Worm (Caenorhabditis elegans) whole organism, late embryonic: Measurements from ENCODE around the gene pals-33.

Source experiments
- C38D4.7 ChIP-seq: fragments of 200-800 bp; sonication (Bioruptor generic); optimal IDR thresholded peaks from 2 replicates; lab custom pipeline; 2018; ENCODE audit warnings: mild to moderate bottlenecking, missing genetic modification characterization, moderate library complexity, missing compliant biosample characterization
- K09A11.1 ChIP-seq: sonication (generic microtip); optimal IDR thresholded peaks from 2 replicates; lab custom pipeline; 2017; ENCODE audit warnings: antibody characterized with exemption, mild to moderate bottlenecking, missing genetic modification characterization, missing compliant biosample characterization; ENCODE audit not compliant: insufficient read depth
- Y22D7AL.16 ChIP-seq: sonication (generic microtip); optimal IDR thresholded peaks from 2 replicates; lab custom pipeline; 2016; ENCODE audit warnings: missing genetic modification characterization, missing compliant biosample characterization
- ama-1 ChIP-seq: fragments of 150-350 bp; optimal IDR thresholded peaks from 2 replicates; lab custom pipeline; 2014
- ceh-30 ChIP-seq: fragments of 150-350 bp; optimal IDR thresholded peaks from 2 replicates; lab custom pipeline; 2014; ENCODE audit warnings: missing biosample characterization, missing genetic modification characterization
- ceh-48 ChIP-seq: sonication (generic microtip); optimal IDR thresholded peaks from 2 replicates; lab custom pipeline; 2016; ENCODE audit warnings: missing genetic modification characterization, inconsistent platforms, missing compliant biosample characterization
- ceh-6 ChIP-seq: fragments of 200-800 bp; sonication (Bioruptor generic); optimal IDR thresholded peaks from 2 replicates; lab custom pipeline; 2018; ENCODE audit warnings: mild to moderate bottlenecking, missing genetic modification characterization, missing compliant biosample characterization
- ceh-9 ChIP-seq: sonication (generic microtip); optimal IDR thresholded peaks from 2 replicates; lab custom pipeline; 2016; ENCODE audit warnings: mild to moderate bottlenecking, missing genetic modification characterization, inconsistent platforms, missing compliant biosample characterization
- che-1 ChIP-seq: sonication (generic microtip); optimal IDR thresholded peaks from 2 replicates; lab custom pipeline; 2016; ENCODE audit warnings: mild to moderate bottlenecking, missing genetic modification characterization, missing compliant biosample characterization
- dve-1 ChIP-seq: sonication (generic microtip); optimal IDR thresholded peaks from 2 replicates; lab custom pipeline; 2017; ENCODE audit warnings: antibody characterized with exemption, mild to moderate bottlenecking, missing genetic modification characterization, missing compliant biosample characterization
- elt-4 ChIP-seq: sonication (generic microtip); optimal IDR thresholded peaks from 2 replicates; lab custom pipeline; 2016; ENCODE audit warnings: missing genetic modification characterization, missing compliant biosample characterization
- eyg-1 ChIP-seq: sonication (generic microtip); optimal IDR thresholded peaks from 2 replicates; lab custom pipeline; 2016; ENCODE audit warnings: missing genotype, missing genetic modification characterization, missing compliant biosample characterization
- fax-1 ChIP-seq: sonication (generic microtip); optimal IDR thresholded peaks from 2 replicates; lab custom pipeline; 2016; ENCODE audit warnings: missing genotype, missing genetic modification characterization, missing compliant biosample characterization
- fkh-6 ChIP-seq: sonication (generic microtip); optimal IDR thresholded peaks from 2 replicates; lab custom pipeline; 2016; ENCODE audit warnings: missing genetic modification characterization, missing compliant biosample characterization
- gmeb-2 ChIP-seq: sonication (generic microtip); optimal IDR thresholded peaks from 2 replicates; lab custom pipeline; 2016; ENCODE audit warnings: missing genetic modification characterization, inconsistent platforms, missing compliant biosample characterization
- hlh-30 ChIP-seq: sonication (generic microtip); optimal IDR thresholded peaks from 2 replicates; lab custom pipeline; 2017; ENCODE audit warnings: antibody characterized with exemption, missing genetic modification characterization, missing compliant biosample characterization; ENCODE audit not compliant: insufficient read depth
- hlh-8 ChIP-seq: sonication (generic microtip); optimal IDR thresholded peaks from 2 replicates; lab custom pipeline; 2016; ENCODE audit warnings: missing genotype, missing genetic modification characterization, missing compliant biosample characterization
- lim-6 ChIP-seq: sonication (generic microtip); optimal IDR thresholded peaks from 2 replicates; lab custom pipeline; 2016; ENCODE audit warnings: missing genetic modification characterization, missing compliant biosample characterization
- lin-11 ChIP-seq: fragments of 200-800 bp; sonication (Bioruptor generic); optimal IDR thresholded peaks from 2 replicates; lab custom pipeline; 2018; ENCODE audit warnings: mild to moderate bottlenecking, missing genetic modification characterization, missing compliant biosample characterization
- madf-2 ChIP-seq: sonication (generic microtip); optimal IDR thresholded peaks from 2 replicates; lab custom pipeline; 2017; ENCODE audit warnings: missing genetic modification characterization, missing compliant biosample characterization
- mec-3 ChIP-seq: sonication (generic microtip); optimal IDR thresholded peaks from 2 replicates; lab custom pipeline; 2016; ENCODE audit warnings: borderline replicate concordance, missing genetic modification characterization, missing compliant biosample characterization
- nfya-1 ChIP-seq: sonication (generic microtip); optimal IDR thresholded peaks from 2 replicates; lab custom pipeline; 2017; ENCODE audit warnings: missing genetic modification characterization, mild to moderate bottlenecking, missing compliant biosample characterization, antibody characterized with exemption, moderate library complexity
- nhr-11 ChIP-seq: fragments of 150-350 bp; optimal IDR thresholded peaks from 2 replicates; lab custom pipeline; 2014; ENCODE audit warnings: missing biosample characterization, missing genetic modification characterization
- nhr-232 ChIP-seq: sonication (generic microtip); optimal IDR thresholded peaks from 2 replicates; lab custom pipeline; 2016; ENCODE audit warnings: missing genetic modification characterization, missing compliant biosample characterization
- npax-4 ChIP-seq: sonication (generic microtip); optimal IDR thresholded peaks from 2 replicates; lab custom pipeline; 2016; ENCODE audit warnings: missing genetic modification characterization, missing compliant biosample characterization
- odd-2 ChIP-seq: sonication (generic microtip); optimal IDR thresholded peaks from 2 replicates; lab custom pipeline; 2017; ENCODE audit warnings: antibody characterized with exemption, mild to moderate bottlenecking, missing genetic modification characterization, missing compliant biosample characterization
- pag-3 ChIP-seq: sonication (generic microtip); optimal IDR thresholded peaks from 2 replicates; lab custom pipeline; 2016; ENCODE audit warnings: missing compliant biosample characterization, missing genetic modification characterization, borderline replicate concordance
- pax-1 ChIP-seq: fragments of 150-350 bp; optimal IDR thresholded peaks from 2 replicates; lab custom pipeline; 2014; ENCODE audit warnings: missing biosample characterization, missing genetic modification characterization
- pha-4 ChIP-seq: fragments of 150-350 bp; optimal IDR thresholded peaks from 2 replicates; lab custom pipeline; 2018; ENCODE audit warnings: missing biosample characterization, missing genetic modification reagents, missing genetic modification characterization
- pqm-1 ChIP-seq: sonication (generic microtip); optimal IDR thresholded peaks from 2 replicates; lab custom pipeline; 2016; ENCODE audit warnings: missing genetic modification characterization, missing compliant biosample characterization
- rnt-1 ChIP-seq: sonication (generic microtip); optimal IDR thresholded peaks from 2 replicates; lab custom pipeline; 2016; ENCODE audit warnings: missing genetic modification characterization, missing compliant biosample characterization
- sdc-2 ChIP-seq: sonication (generic microtip); optimal IDR thresholded peaks from 2 replicates; lab custom pipeline; 2016; ENCODE audit warnings: missing genotype, missing genetic modification characterization, missing compliant biosample characterization
- sox-4 ChIP-seq: sonication (generic microtip); optimal IDR thresholded peaks from 2 replicates; lab custom pipeline; 2017; ENCODE audit warnings: mild to moderate bottlenecking, missing genetic modification characterization, inconsistent platforms, missing compliant biosample characterization
- tbx-2 ChIP-seq: sonication (generic microtip); optimal IDR thresholded peaks from 2 replicates; lab custom pipeline; 2016; ENCODE audit warnings: missing genetic modification characterization, missing compliant biosample characterization
- tbx-7 ChIP-seq: sonication (generic microtip); optimal IDR thresholded peaks from 2 replicates; lab custom pipeline; 2016; ENCODE audit warnings: missing genotype, missing genetic modification characterization, missing compliant biosample characterization
- ttx-3 ChIP-seq: sonication (generic microtip); optimal IDR thresholded peaks from 2 replicates; lab custom pipeline; 2016; ENCODE audit warnings: missing genetic modification reagents, missing genetic modification characterization, missing compliant biosample characterization
- unc-3 ChIP-seq, 2 experiments: fragments of 200-800 bp in 1 of 2; sonication (Bioruptor generic) in 1 of 2; sonication (generic microtip) in 1 of 2; conservative IDR thresholded peaks in 1 of 2; optimal IDR thresholded peaks in 1 of 2; 2 replicates each; pipeline versions ENCODE4 v1.3.6 to Lab custom; 2016 to 2022; ENCODE audit warnings: missing compliant biosample characterization in 2 of 2, missing genetic modification characterization in 2 of 2, missing genetic modification reagents in 1 of 2
- unc-42 ChIP-seq: sonication (generic microtip); optimal IDR thresholded peaks from 2 replicates; lab custom pipeline; 2016; ENCODE audit warnings: missing genotype, missing genetic modification characterization, missing compliant biosample characterization
- unc-86 ChIP-seq: sonication (generic microtip); optimal IDR thresholded peaks from 2 replicates; lab custom pipeline; 2016; ENCODE audit warnings: missing genetic modification characterization, missing compliant biosample characterization
- zip-5 ChIP-seq: sonication (generic microtip); optimal IDR thresholded peaks from 2 replicates; lab custom pipeline; 2016; ENCODE audit warnings: missing genetic modification characterization, missing compliant biosample characterization
- ztf-16 ChIP-seq: sonication (generic microtip); optimal IDR thresholded peaks from 2 replicates; lab custom pipeline; 2017; ENCODE audit warnings: missing genetic modification characterization, missing compliant biosample characterization

The pals-33 gene

DNA sequence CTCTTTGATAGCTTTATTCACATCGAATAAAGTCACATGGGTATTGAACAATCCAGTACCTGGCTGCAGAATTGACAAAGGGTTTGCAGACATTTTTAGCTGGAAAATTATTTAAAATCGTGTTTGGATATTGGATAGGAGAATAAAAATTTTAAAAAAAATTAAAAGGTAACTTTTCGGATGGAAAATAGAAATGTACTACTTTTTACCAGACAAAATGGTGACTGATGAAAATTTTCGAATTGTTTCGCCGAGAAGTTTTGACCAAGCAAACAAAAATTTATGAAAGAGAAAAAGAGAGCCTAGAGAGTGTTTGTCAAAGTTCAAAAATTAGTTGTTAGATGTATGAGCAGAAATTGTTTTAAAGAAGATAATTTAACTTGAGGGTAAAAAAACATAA lies 25.3 kb upstream of the pals-33 start, which contains the start of gene F59B1.10:
F59B1.10 (minus strand) TSS at position 101 of the 400 bp plus-strand sequence.
- no peak for TF ChIP-seq gmeb-2 (tag; lab: Kevin White, UChicago)

DNA sequence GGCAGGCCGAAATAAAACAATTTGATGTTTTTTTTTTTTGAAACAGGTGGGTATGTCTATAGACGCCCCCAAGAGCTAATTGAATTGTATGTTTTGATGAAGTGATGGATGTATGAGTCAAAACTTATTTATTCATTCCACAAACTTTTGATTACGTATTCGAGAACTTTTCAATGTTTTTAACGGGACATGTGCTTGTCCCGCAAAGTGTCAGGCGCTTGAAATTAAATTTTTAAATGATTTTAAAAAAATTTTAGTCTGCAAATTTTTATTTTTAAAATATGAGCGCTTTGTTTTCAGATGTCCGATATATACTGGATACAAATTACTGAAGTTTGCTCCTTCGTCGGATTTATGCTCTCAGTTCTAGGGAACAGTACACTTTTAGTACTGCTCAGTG lies 23.7 kb upstream of the pals-33 start, which contains the start of gene str-114:
str-114 (plus strand) TSS at position 301 of the 400 bp plus-strand sequence.
- TF ChIP-seq ttx-3 (tag; lab: Kevin White, UChicago), result no peak
- TF ChIP-seq npax-4 (tag; lab: Kevin White, UChicago), result no peak
- TF ChIP-seq unc-42 (tag; lab: Kevin White, UChicago), result no peak
- TF ChIP-seq lim-6 (tag; lab: Kevin White, UChicago), result no peak
- no peak for TF ChIP-seq ama-1 (lab: Kevin White, UChicago)
- TF ChIP-seq dve-1 (tag; lab: Kevin White, UChicago), result no peak
- TF ChIP-seq nhr-11 (tag; lab: Kevin White, UChicago), result no peak
- no peak for TF ChIP-seq zip-5
- TF ChIP-seq unc-3 (GFP tag; conservative IDR thresholded peaks at IDR 0.05; lab: Robert Waterston, UW), result no peak
- TF ChIP-seq unc-3 (tag; optimal IDR thresholded peaks at IDR 0.05; lab: Kevin White, UChicago), result no peak
- TF ChIP-seq hlh-30 (tag; lab: Kevin White, UChicago), result no peak
- TF ChIP-seq pag-3 (tag; lab: Kevin White, UChicago), result no peak
- no peak for TF ChIP-seq nfya-1 (tag; lab: Kevin White, UChicago)
- no peak for TF ChIP-seq eyg-1
- no peak for TF ChIP-seq Y22D7AL.16 (tag; lab: Kevin White, UChicago)
- TF ChIP-seq hlh-8 (tag; lab: Kevin White, UChicago), result no peak
- TF ChIP-seq elt-4 (tag; lab: Kevin White, UChicago), result no peak
- TF ChIP-seq madf-2 (tag; lab: Kevin White, UChicago), result no peak
- TF ChIP-seq fax-1 (tag; lab: Kevin White, UChicago), result no peak

DNA sequence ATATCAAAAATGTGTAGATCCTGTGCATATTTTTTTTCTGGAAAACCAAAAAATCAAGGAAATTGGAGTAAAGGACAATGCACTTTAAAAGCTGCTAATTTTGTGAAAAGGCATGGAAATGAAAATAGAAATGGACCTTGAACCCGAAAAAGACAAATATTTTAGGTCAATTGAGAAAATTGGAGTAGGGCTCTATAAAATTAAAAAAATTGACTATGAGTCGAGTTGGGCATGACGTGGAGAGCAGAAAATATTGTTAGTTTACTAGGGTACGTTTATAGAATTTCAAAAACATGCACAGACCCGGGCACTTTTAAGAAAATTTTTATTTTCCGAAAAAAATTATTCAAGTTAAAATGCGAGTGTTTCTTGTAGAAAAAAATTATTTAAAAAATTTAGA lies 13.7 kb upstream of the pals-33 start, which contains the start of gene acr-23:
acr-23 (minus strand) TSS at position 101 of the 400 bp plus-strand sequence.
- TF ChIP-seq Y22D7AL.16 (tag; lab: Kevin White, UChicago), result no peak
- no peak for TF ChIP-seq sox-4 (tag; lab: Kevin White, UChicago)
- TF ChIP-seq unc-42 (tag; lab: Kevin White, UChicago), result no peak
- no peak for TF ChIP-seq pqm-1
- TF ChIP-seq C38D4.7 (GFP tag; lab: Kevin White, UChicago), result no peak
- TF ChIP-seq rnt-1 (tag; lab: Kevin White, UChicago), result no peak
- no peak for TF ChIP-seq tbx-7 (tag; lab: Kevin White, UChicago)
- no peak for TF ChIP-seq madf-2 (tag; lab: Kevin White, UChicago)
- TF ChIP-seq hlh-30 (tag; lab: Kevin White, UChicago), result no peak

DNA sequence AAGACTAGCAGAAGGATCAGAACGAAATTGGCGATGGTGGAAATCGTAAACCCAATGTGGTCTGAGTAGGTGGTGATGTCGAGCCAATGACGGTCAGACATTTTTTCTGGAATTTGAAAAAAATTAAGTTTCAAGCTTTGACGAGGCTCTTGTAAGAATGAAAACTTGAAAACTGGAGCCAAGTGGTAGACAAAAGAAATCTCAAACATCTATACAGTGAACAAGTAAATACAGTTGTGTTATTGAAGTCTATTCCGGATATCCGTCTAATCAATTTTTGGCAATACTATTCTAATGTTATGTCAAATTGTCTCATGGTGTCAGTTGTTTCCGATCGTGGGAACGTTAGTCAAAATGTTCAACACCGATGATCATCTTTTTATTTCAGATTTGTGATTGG lies 6.3 kb upstream of the pals-33 start, which contains the start of gene str-113:
str-113 (minus strand) TSS at position 101 of the 400 bp plus-strand sequence.
- TF ChIP-seq rnt-1 (tag; lab: Kevin White, UChicago) (no peak), tbx-2 (tag; lab: Kevin White, UChicago) (no peak), odd-2 (no peak), pax-1 (tag; lab: Kevin White, UChicago) (no peak), ceh-6 (GFP tag; lab: Kevin White, UChicago) (no peak), madf-2 (tag; lab: Kevin White, UChicago) (no peak), ceh-9 (tag; lab: Kevin White, UChicago) (no peak)

DNA sequence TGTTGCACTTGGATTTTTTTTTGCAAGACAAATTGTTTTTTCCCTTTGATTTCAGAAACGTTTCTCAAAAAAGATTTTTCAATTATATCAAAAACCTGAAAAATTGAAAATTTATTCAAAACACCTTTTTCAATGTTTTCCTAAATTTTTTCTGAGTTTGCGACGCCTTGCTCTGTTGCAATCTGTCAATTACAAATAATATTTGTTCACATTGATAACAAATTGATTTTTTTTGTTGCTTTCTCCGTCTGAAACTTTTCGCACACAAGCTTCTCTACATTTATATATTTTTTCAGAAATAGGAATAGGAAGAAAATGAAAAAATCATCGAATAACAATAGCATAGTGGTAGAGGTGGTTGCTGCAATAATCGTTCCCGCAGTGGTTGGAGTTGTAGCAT lies 4.7 kb upstream of the pals-33 start, which contains the start of gene Y39H10B.2:
Y39H10B.2 (plus strand) TSS at position 301 of the 400 bp plus-strand sequence.
- TF ChIP-seq lin-11 (tag; lab: Kevin White, UChicago) (no peak), ceh-48 (no peak), madf-2 (tag; lab: Kevin White, UChicago) (no peak), che-1 (tag; lab: Kevin White, UChicago) (no peak), nfya-1 (tag; lab: Kevin White, UChicago) (no peak), ceh-30 (tag; lab: Kevin White, UChicago) (no peak), mec-3 (no peak), nhr-232 (tag; lab: Kevin White, UChicago) (no peak), lim-6 (tag; lab: Kevin White, UChicago) (no peak), ztf-16 (tag; lab: Kevin White, UChicago) (no peak), pha-4 (no peak), fkh-6 (tag; lab: Kevin White, UChicago) (no peak), unc-86 (tag; lab: Kevin White, UChicago) (no peak), gmeb-2 (tag; lab: Kevin White, UChicago) (no peak), ama-1 (lab: Kevin White, UChicago) (no peak), sdc-2 (tag; lab: Kevin White, UChicago) (no peak), K09A11.1 (no peak)
- TF ChIP-seq, all 69 proteins: peak for 0
